Worm (Caenorhabditis elegans) whole organism, L3 larva: Measurements from ENCODE around the gene hrpf-2.
A peak's percentile ranks its signal among the peaks of the same experiment; 100 is the strongest.

Experiments
- R02D3.7 ChIP-seq: fragments of 150-350 bp; optimal IDR thresholded peaks from 2 replicates; lab custom pipeline; 2014; ENCODE audit warnings: missing biosample characterization, missing genetic modification characterization
- ZK546.5 ChIP-seq: sonication (generic microtip); optimal IDR thresholded peaks from 2 replicates; lab custom pipeline; 2017; ENCODE audit warnings: missing biosample characterization, missing genetic modification characterization
- aly-2 ChIP-seq: fragments of 150-350 bp; optimal IDR thresholded peaks from 2 replicates; lab custom pipeline; 2014; ENCODE audit warnings: missing biosample characterization, missing genetic modification characterization
- ama-1 ChIP-seq: fragments of 150-350 bp; optimal IDR thresholded peaks from 2 replicates; lab custom pipeline; 2018
- ceh-16 ChIP-seq: sonication (generic microtip); optimal IDR thresholded peaks from 2 replicates; lab custom pipeline; 2017; ENCODE audit warnings: missing biosample characterization, missing genetic modification characterization
- ceh-28 ChIP-seq: fragments of 150-350 bp; optimal IDR thresholded peaks from 2 replicates; lab custom pipeline; 2014; ENCODE audit warnings: missing biosample characterization, missing genetic modification reagents, missing genetic modification characterization
- ceh-82 ChIP-seq: fragments of 150-350 bp; optimal IDR thresholded peaks from 2 replicates; lab custom pipeline; 2014; ENCODE audit warnings: missing biosample characterization, missing genetic modification characterization
- daf-12 ChIP-seq: fragments of 150-350 bp; optimal IDR thresholded peaks from 2 replicates; lab custom pipeline; 2014; ENCODE audit warnings: missing biosample characterization, missing genetic modification reagents, missing genetic modification characterization
- egl-27 ChIP-seq: sonication (generic microtip); optimal IDR thresholded peaks from 4 replicates; lab custom pipeline; 2017; ENCODE audit warnings: missing biosample characterization, missing genetic modification reagents, missing genetic modification characterization
- egl-5 ChIP-seq: fragments of 150-350 bp; optimal IDR thresholded peaks from 2 replicates; lab custom pipeline; 2017; ENCODE audit warnings: missing biosample characterization, missing genetic modification reagents, missing genetic modification characterization, inconsistent platforms
- elt-1 ChIP-seq: fragments of 150-350 bp; optimal IDR thresholded peaks from 2 replicates; lab custom pipeline; 2014; ENCODE audit warnings: missing biosample characterization, missing genetic modification characterization
- elt-2 ChIP-seq: sonication (generic microtip); optimal IDR thresholded peaks from 2 replicates; lab custom pipeline; 2016; ENCODE audit warnings: missing genetic modification reagents, mild to moderate bottlenecking, missing genetic modification characterization, missing compliant biosample characterization
- elt-3 ChIP-seq, 3 experiments: fragments of 150-350 bp in 1 of 3; sonication (generic microtip) in 2 of 3; optimal IDR thresholded peaks; 2 replicates in 2 of 3; 4 replicates in 1 of 3; lab custom pipeline; 2014 to 2017; ENCODE audit warnings: missing biosample characterization in 3 of 3, missing genetic modification characterization in 3 of 3
- eor-1 ChIP-seq, 2 experiments: fragments of 150-350 bp; optimal IDR thresholded peaks; 2 replicates each; lab custom pipeline; 2014 to 2018; ENCODE audit warnings: missing biosample characterization in 2 of 2, missing genetic modification characterization in 2 of 2
- fkh-10 ChIP-seq: sonication (generic microtip); optimal IDR thresholded peaks from 2 replicates; lab custom pipeline; 2017; ENCODE audit warnings: missing biosample characterization, missing genetic modification reagents, missing genetic modification characterization
- fkh-2 ChIP-seq: fragments of 150-350 bp; optimal IDR thresholded peaks from 2 replicates; lab custom pipeline; 2014; ENCODE audit warnings: missing biosample characterization, missing genetic modification reagents, missing genetic modification characterization
- fos-1 ChIP-seq: fragments of 150-350 bp; optimal IDR thresholded peaks from 2 replicates; lab custom pipeline; 2014; ENCODE audit warnings: missing biosample characterization, missing genetic modification characterization
- hmg-11 ChIP-seq: sonication (generic microtip); optimal IDR thresholded peaks from 2 replicates; lab custom pipeline; 2016; ENCODE audit warnings: missing genetic modification characterization, missing compliant biosample characterization
- jun-1 ChIP-seq: fragments of 150-350 bp; optimal IDR thresholded peaks from 2 replicates; lab custom pipeline; 2014; ENCODE audit warnings: missing biosample characterization, missing genetic modification reagents, missing genetic modification characterization
- lin-15B ChIP-seq: fragments of 150-350 bp; optimal IDR thresholded peaks from 2 replicates; lab custom pipeline; 2014; ENCODE audit warnings: missing biosample characterization, missing genetic modification characterization
- lin-39 ChIP-seq: fragments of 150-350 bp; optimal IDR thresholded peaks from 2 replicates; lab custom pipeline; 2018; ENCODE audit warnings: missing biosample characterization, missing genetic modification reagents, missing genetic modification characterization
- lsy-12 ChIP-seq: sonication (generic microtip); optimal IDR thresholded peaks from 2 replicates; lab custom pipeline; 2016; ENCODE audit warnings: mild to moderate bottlenecking, missing genetic modification characterization, missing compliant biosample characterization
- mdl-1 ChIP-seq: fragments of 150-350 bp; optimal IDR thresholded peaks from 2 replicates; lab custom pipeline; 2014; ENCODE audit warnings: missing biosample characterization, missing genetic modification characterization
- mml-1 ChIP-seq: fragments of 150-350 bp; sonication (generic microtip); optimal IDR thresholded peaks from 3 replicates; lab custom pipeline; 2014; ENCODE audit warnings: missing biosample characterization, missing genetic modification characterization
- nfya-1 ChIP-seq: sonication (generic microtip); optimal IDR thresholded peaks from 2 replicates; lab custom pipeline; 2017; ENCODE audit warnings: missing genetic modification characterization, mild to moderate bottlenecking, missing compliant biosample characterization, antibody characterized with exemption, moderate library complexity; ENCODE audit not compliant: insufficient read depth
- nhr-11 ChIP-seq: fragments of 150-350 bp; optimal IDR thresholded peaks from 2 replicates; lab custom pipeline; 2014; ENCODE audit warnings: missing biosample characterization, missing genetic modification characterization
- nhr-12 ChIP-seq: fragments of 150-350 bp; optimal IDR thresholded peaks from 2 replicates; lab custom pipeline; 2014; ENCODE audit warnings: missing biosample characterization, missing genetic modification characterization
- nhr-23 ChIP-seq: fragments of 150-350 bp; optimal IDR thresholded peaks from 2 replicates; lab custom pipeline; 2014; ENCODE audit warnings: missing biosample characterization, missing genetic modification reagents, missing genetic modification characterization
- nhr-237 ChIP-seq: fragments of 150-350 bp; optimal IDR thresholded peaks from 2 replicates; lab custom pipeline; 2014; ENCODE audit warnings: missing biosample characterization, missing genetic modification characterization
- nhr-25 ChIP-seq: sonication (generic microtip); optimal IDR thresholded peaks from 2 replicates; lab custom pipeline; 2017; ENCODE audit warnings: missing biosample characterization, missing genetic modification characterization
- nhr-28 ChIP-seq: fragments of 150-350 bp; optimal IDR thresholded peaks from 2 replicates; lab custom pipeline; 2014; ENCODE audit warnings: missing biosample characterization, missing genetic modification characterization
- nhr-43 ChIP-seq: sonication (generic microtip); optimal IDR thresholded peaks from 2 replicates; lab custom pipeline; 2016; ENCODE audit warnings: mild to moderate bottlenecking, missing genetic modification characterization, missing compliant biosample characterization; ENCODE audit not compliant: poor library complexity, severe bottlenecking
- nhr-67 ChIP-seq: fragments of 150-350 bp; optimal IDR thresholded peaks from 2 replicates; lab custom pipeline; 2014; ENCODE audit warnings: missing biosample characterization, missing genetic modification characterization
- nhr-76 ChIP-seq: fragments of 150-350 bp; sonication (generic microtip); optimal IDR thresholded peaks from 5 replicates; lab custom pipeline; 2014; ENCODE audit warnings: missing biosample characterization, missing genetic modification characterization
- nhr-77 ChIP-seq: fragments of 150-350 bp; optimal IDR thresholded peaks from 2 replicates; lab custom pipeline; 2014; ENCODE audit warnings: missing biosample characterization, missing genetic modification characterization
- pha-4 ChIP-seq: fragments of 150-350 bp; optimal IDR thresholded peaks from 2 replicates; lab custom pipeline; 2014; ENCODE audit warnings: missing biosample characterization, missing genetic modification reagents, missing genetic modification characterization
- pqm-1 ChIP-seq: fragments of 150-350 bp; optimal IDR thresholded peaks from 2 replicates; lab custom pipeline; 2017; ENCODE audit warnings: missing biosample characterization, missing genetic modification characterization, inconsistent platforms
- sea-2 ChIP-seq: fragments of 150-350 bp; sonication (generic microtip); optimal IDR thresholded peaks from 4 replicates; lab custom pipeline; 2014; ENCODE audit warnings: missing biosample characterization, missing genetic modification reagents, missing genetic modification characterization
- skn-1 ChIP-seq: fragments of 150-350 bp; optimal IDR thresholded peaks from 2 replicates; lab custom pipeline; 2014; ENCODE audit warnings: missing biosample characterization, missing genetic modification characterization
- snpc-4 ChIP-seq: fragments of 150-350 bp; optimal IDR thresholded peaks from 2 replicates; lab custom pipeline; 2014; ENCODE audit warnings: missing biosample characterization, missing genetic modification characterization
- tbx-2 ChIP-seq: sonication (generic microtip); optimal IDR thresholded peaks from 2 replicates; lab custom pipeline; 2016; ENCODE audit warnings: mild to moderate bottlenecking, missing genetic modification characterization, missing compliant biosample characterization
- unc-39 ChIP-seq: sonication (generic microtip); optimal IDR thresholded peaks from 4 replicates; lab custom pipeline; 2017; ENCODE audit warnings: missing biosample characterization, missing genetic modification characterization
- unc-62 ChIP-seq: fragments of 150-350 bp; sonication (generic microtip); optimal IDR thresholded peaks from 4 replicates; lab custom pipeline; 2014; ENCODE audit warnings: missing biosample characterization, missing genetic modification reagents, missing genetic modification characterization
- zag-1 ChIP-seq: fragments of 150-350 bp; optimal IDR thresholded peaks from 2 replicates; lab custom pipeline; 2014; ENCODE audit warnings: missing biosample characterization, missing genetic modification characterization
- ztf-11 ChIP-seq: fragments of 150-350 bp; optimal IDR thresholded peaks from 2 replicates; lab custom pipeline; 2014; ENCODE audit warnings: missing biosample characterization, missing genetic modification characterization
- ztf-4 ChIP-seq: fragments of 150-350 bp; optimal IDR thresholded peaks from 2 replicates; lab custom pipeline; 2014; ENCODE audit warnings: missing biosample characterization, missing genetic modification characterization

Gene hrpf-2

ce11 chrIV:6325772-6326171, 50.6 kb downstream of the hrpf-2 start:
- TF ChIP-seq skn-1 (no peak), unc-39 (tag; lab: Kevin White, UChicago) (no peak), daf-12 (tag; lab: Kevin White, UChicago) (no peak), nhr-237 (tag; lab: Kevin White, UChicago) (no peak), fkh-10 (GFP tag; lab: Kevin White, UChicago) (no peak), pha-4 (tag; lab: Kevin White, UChicago) (no peak)

ce11 chrIV:6323654-6324224, 52.6 kb downstream of the hrpf-2 start, which contains the start of gene sqd-1:
Gene sqd-1, plus strand, starts transcription at chrIV:6324174.
- TF ChIP-seq mml-1 (tag; lab: Kevin White, UChicago) (no peak), nhr-12 (no peak), unc-39 (tag; lab: Kevin White, UChicago) (no peak), lsy-12 (tag; lab: Kevin White, UChicago) (peak; percentile 98), pha-4 (tag; lab: Kevin White, UChicago) (peak; percentile 98), nhr-25 (peak; percentile 98), nhr-67 (tag; lab: Kevin White, UChicago) (no peak), aly-2 (tag; lab: Kevin White, UChicago) (no peak), skn-1 (peak; percentile 73), snpc-4 (tag; lab: Kevin White, UChicago) (peak; percentile 86), egl-5 (tag; lab: Kevin White, UChicago) (peak; percentile 96), daf-12 (tag; lab: Kevin White, UChicago) (no peak), elt-1 (tag; lab: Kevin White, UChicago) (peak; percentile 55), ceh-16 (tag; lab: Kevin White, UChicago) (no peak), sea-2 (no peak), mdl-1 (tag; lab: Kevin White, UChicago) (peak; percentile 15), jun-1 (tag; lab: Kevin White, UChicago) (peak; percentile 92), ama-1 (lab: Kevin White, UChicago) (peak; percentile 39), R02D3.7 (peak; percentile 96), lin-39 (tag; lab: Kevin White, UChicago) (peak; percentile 99), elt-2 (tag; lab: Kevin White, UChicago) (peak; percentile 79), egl-27 (peak; percentile 78), nhr-11 (tag; lab: Kevin White, UChicago) (peak; percentile 78), ceh-28 (tag; lab: Kevin White, UChicago) (peak; percentile 84), hmg-11 (tag; lab: Kevin White, UChicago) (peak; percentile 92), tbx-2 (peak; percentile 90), fkh-2 (tag; lab: Kevin White, UChicago) (no peak), ceh-82 (tag; lab: Kevin White, UChicago) (peak; percentile 83), ztf-11 (tag; lab: Kevin White, UChicago) (no peak), fos-1 (tag; lab: Kevin White, UChicago) (no peak), nhr-77 (tag; lab: Kevin White, UChicago) (peak; percentile 37), pqm-1 (tag; lab: Kevin White, UChicago) (peak; percentile 83), ztf-4 (tag; lab: Kevin White, UChicago) (peak; percentile 76), nfya-1 (tag; lab: Kevin White, UChicago) (peak; percentile 98), ZK546.5 (tag; lab: Kevin White, UChicago) (peak; percentile 100), zag-1 (tag; lab: Kevin White, UChicago) (peak; percentile 57), nhr-76 (peak; percentile 1), eor-1 (tag; optimal IDR thresholded peaks at IDR 0.05; lab: Kevin White, UChicago) (no peak), lin-15B (tag; lab: Kevin White, UChicago) (peak; percentile 97), nhr-43 (tag; lab: Kevin White, UChicago) (peak; percentile 96), unc-62 (GFP tag; lab: Kevin White, UChicago) (peak; percentile 59), nhr-23 (peak; percentile 98), elt-3 (tag; optimal IDR thresholded peaks at IDR 0.05; lab: Kevin White, UChicago) (peak in 1 of 3 experiments; percentile 89), nhr-28 (tag; lab: Kevin White, UChicago) (no peak), fkh-10 (GFP tag; lab: Kevin White, UChicago) (peak; percentile 79)
